Worm (Caenorhabditis elegans): ENCODE results near the gene egl-8.

- no peak for TF ChIP-seq C04F5.9 (tag; optimal IDR thresholded peaks at IDR 0.05)
- no peak for TF ChIP-seq lin-39 (tag; optimal IDR thresholded peaks at IDR 0.05)
- peak; percentile 65 for TF ChIP-seq sox-4 (tag; optimal IDR thresholded peaks at IDR 0.05)
- no peak for TF ChIP-seq aha-1 (tag; optimal IDR thresholded peaks at IDR 0.05)
- TF ChIP-seq unc-62 (GFP tag; optimal IDR thresholded peaks at IDR 0.05): no peak
- TF ChIP-seq ceh-8 (GFP tag; optimal IDR thresholded peaks at IDR 0.05): peak; percentile 15
- peak; percentile 78 for TF ChIP-seq ztf-4 (tag; optimal IDR thresholded peaks at IDR 0.05)
These were observed 11.8 kb upstream of the egl-8 start, which contains the start of gene B0348.10 for ce11 chrV:8716-9246.

Data from whole organism, L1 larva.